Fruit fly (Drosophila melanogaster) whole organism, embryonic: ENCODE data around the gene Glg1.

ENCODE experiments used
- Abd-B ChIP-seq: fragments of 200-800 bp; sonication (Bioruptor generic); optimal IDR thresholded peaks from 2 replicates; lab custom pipeline; 2018; ENCODE audit warnings: missing biosample characterization, mild to moderate bottlenecking, missing genetic modification characterization, moderate library complexity
- Antp ChIP-seq: fragments of 200-800 bp; sonication (Bioruptor generic); optimal IDR thresholded peaks from 3 replicates; lab custom pipeline; 2016; ENCODE audit warnings: missing biosample characterization, missing genetic modification characterization
- CG10543 ChIP-seq: fragments of 200-800 bp; sonication (Bioruptor generic); optimal IDR thresholded peaks from 3 replicates; lab custom pipeline; 2017; ENCODE audit warnings: missing biosample characterization, mild to moderate bottlenecking, missing genetic modification characterization, moderate library complexity
- CG11560 ChIP-seq: fragments of 200-800 bp; sonication (Bioruptor generic); IDR thresholded peaks from 3 replicates; pipeline ENCODE4 v1.3.6; 2022; ENCODE audit warnings: missing biosample characterization, missing genetic modification characterization
- CG11695 ChIP-seq: fragments of 200-800 bp; sonication (Bioruptor generic); IDR thresholded peaks from 3 replicates; pipeline ENCODE4 v1.3.6; 2022; ENCODE audit warnings: missing biosample characterization, missing genetic modification characterization
- CG14860 ChIP-seq: fragments of 200-800 bp; sonication (Bioruptor generic); IDR thresholded peaks from 3 replicates; pipeline ENCODE4 v1.3.6; 2022; ENCODE audit warnings: missing biosample characterization, missing genetic modification characterization; ENCODE audit not compliant: partially characterized antibody
- CG1603 ChIP-seq: fragments of 200-800 bp; sonication (Bioruptor generic); optimal IDR thresholded peaks from 2 replicates; lab custom pipeline; 2019; ENCODE audit warnings: missing biosample characterization, mild to moderate bottlenecking, missing genetic modification characterization, moderate library complexity
- CG17186 ChIP-seq: fragments of 200-800 bp; sonication (Bioruptor generic); optimal IDR thresholded peaks from 3 replicates; lab custom pipeline; 2017; ENCODE audit warnings: missing biosample characterization, missing genetic modification reagents, missing genetic modification characterization
- CG2120 ChIP-seq: fragments of 200-800 bp; sonication (Bioruptor generic); optimal IDR thresholded peaks from 3 replicates; lab custom pipeline; 2016; ENCODE audit warnings: missing biosample characterization, missing genetic modification characterization
- CG3065 ChIP-seq: fragments of 200-800 bp; sonication (Bioruptor generic); optimal IDR thresholded peaks from 2 replicates; lab custom pipeline; 2016; ENCODE audit warnings: missing biosample characterization, missing genetic modification characterization
- CG3163 ChIP-seq: fragments of 200-800 bp; sonication (Bioruptor generic); optimal IDR thresholded peaks from 3 replicates; lab custom pipeline; 2016; ENCODE audit warnings: missing biosample characterization, missing genetic modification characterization
- CG3281 ChIP-seq: fragments of 200-800 bp; sonication (Bioruptor generic); optimal IDR thresholded peaks from 3 replicates; lab custom pipeline; 2017; ENCODE audit warnings: missing biosample characterization, mild to moderate bottlenecking, missing genetic modification characterization
- CG34376 ChIP-seq: fragments of 200-800 bp; sonication (Bioruptor generic); optimal IDR thresholded peaks from 2 replicates; lab custom pipeline; 2018; ENCODE audit warnings: missing biosample characterization, mild to moderate bottlenecking, missing genetic modification characterization
- CG4617 ChIP-seq: fragments of 200-800 bp; sonication (Bioruptor generic); optimal IDR thresholded peaks from 3 replicates; lab custom pipeline; 2016; ENCODE audit warnings: missing biosample characterization, missing genetic modification characterization, borderline replicate concordance
- CG6791 ChIP-seq: fragments of 200-800 bp; sonication (Bioruptor generic); IDR thresholded peaks from 3 replicates; pipeline ENCODE4 v1.3.6; 2022; ENCODE audit warnings: missing biosample characterization, missing genetic modification characterization; ENCODE audit not compliant: partially characterized antibody
- CG8290 ChIP-seq, 3 experiments: fragments of 200-800 bp; sonication (Bioruptor generic); optimal IDR thresholded peaks; 2 replicates each; lab custom pipeline; 2016 to 2019; ENCODE audit warnings: missing biosample characterization in 3 of 3, missing genetic modification characterization in 3 of 3, mild to moderate bottlenecking in 2 of 3, moderate library complexity in 1 of 3
- CG8478 ChIP-seq: fragments of >200 bp; optimal IDR thresholded peaks from 2 replicates; lab custom pipeline; 2018
- CG9817 ChIP-seq: fragments of 200-800 bp; sonication (Bioruptor generic); optimal IDR thresholded peaks from 2 replicates; lab custom pipeline; 2018; ENCODE audit warnings: missing biosample characterization, mild to moderate bottlenecking, missing genetic modification characterization, moderate library complexity
- CG9932 ChIP-seq: fragments of 200-800 bp; sonication (Bioruptor generic); IDR thresholded peaks from 2 replicates; pipeline ENCODE4 v1.3.6; 2022; ENCODE audit warnings: missing biosample characterization, missing genetic modification characterization
- CTCF ChIP-seq: fragments of 200-800 bp; sonication (Bioruptor generic); optimal IDR thresholded peaks from 2 replicates; lab custom pipeline; 2017; ENCODE audit warnings: missing biosample characterization, mild to moderate bottlenecking, missing genetic modification characterization, moderate library complexity
- D ChIP-seq, 2 experiments: fragments of 200-800 bp in 1 of 2; fragments of >200 bp in 1 of 2; sonication (Bioruptor generic) in 1 of 2; optimal IDR thresholded peaks; 2 replicates in 1 of 2; 3 replicates in 1 of 2; lab custom pipeline; 2017; ENCODE audit warnings: mild to moderate bottlenecking in 1 of 2, missing biosample characterization in 1 of 2, missing genetic modification characterization in 1 of 2, missing genetic modification reagents in 1 of 2
- MESR4 ChIP-seq: fragments of 200-800 bp; sonication (Bioruptor generic); optimal IDR thresholded peaks from 2 replicates; lab custom pipeline; 2018; ENCODE audit warnings: missing biosample characterization, mild to moderate bottlenecking, missing genetic modification characterization, moderate library complexity
- NFAT ChIP-seq: fragments of 200-800 bp; sonication (Bioruptor generic); IDR thresholded peaks from 2 replicates; pipeline ENCODE4 v1.3.6; 2022; ENCODE audit warnings: missing biosample characterization, missing genetic modification characterization
- Sox102F ChIP-seq: fragments of 200-800 bp; sonication (Bioruptor generic); optimal IDR thresholded peaks from 2 replicates; lab custom pipeline; 2018; ENCODE audit warnings: missing biosample characterization, mild to moderate bottlenecking, missing genetic modification characterization, moderate library complexity
- Sry-δ ChIP-seq: fragments of 200-800 bp; sonication (Bioruptor generic); optimal IDR thresholded peaks from 2 replicates; lab custom pipeline; 2016; ENCODE audit warnings: missing biosample characterization, missing genetic modification characterization
- YL-1 ChIP-seq: fragments of 200-800 bp; sonication (Bioruptor generic); optimal IDR thresholded peaks from 3 replicates; lab custom pipeline; 2017; ENCODE audit warnings: missing biosample characterization, mild to moderate bottlenecking, missing genetic modification characterization
- ac ChIP-seq: fragments of 200-800 bp; sonication (Bioruptor generic); optimal IDR thresholded peaks from 3 replicates; lab custom pipeline; 2017; ENCODE audit warnings: missing biosample characterization, mild to moderate bottlenecking, missing genetic modification characterization
- ara ChIP-seq: fragments of 200-800 bp; sonication (Bioruptor generic); IDR thresholded peaks from 2 replicates; pipeline ENCODE4 v1.3.6; 2022; ENCODE audit warnings: missing biosample characterization, missing genetic modification characterization
- danr ChIP-seq: fragments of 200-800 bp; sonication (Bioruptor generic); IDR thresholded peaks from 2 replicates; pipeline ENCODE4 v1.3.6; 2022; ENCODE audit warnings: missing biosample characterization, missing genetic modification characterization
- dati ChIP-seq: fragments of 200-800 bp; sonication (Bioruptor generic); IDR thresholded peaks from 2 replicates; pipeline ENCODE4 v1.3.6; 2022; ENCODE audit warnings: missing biosample characterization, missing genetic modification characterization
- dimm ChIP-seq: fragments of 200-800 bp; sonication (Bioruptor generic); IDR thresholded peaks from 2 replicates; pipeline ENCODE4 v1.3.6; 2022; ENCODE audit warnings: missing biosample characterization, missing genetic modification characterization
- dmrt11E ChIP-seq: fragments of 200-800 bp; sonication (Bioruptor generic); optimal IDR thresholded peaks from 3 replicates; lab custom pipeline; 2018; ENCODE audit warnings: missing biosample characterization, mild to moderate bottlenecking, missing genetic modification characterization, moderate library complexity
- gcm2 ChIP-seq: fragments of 200-800 bp; sonication (Bioruptor generic); optimal IDR thresholded peaks from 2 replicates; lab custom pipeline; 2016; ENCODE audit warnings: missing biosample characterization, missing genetic modification characterization
- kay ChIP-seq: fragments of 200-800 bp; sonication (Bioruptor generic); optimal IDR thresholded peaks from 2 replicates; lab custom pipeline; 2016; ENCODE audit warnings: missing biosample characterization, missing genetic modification characterization
- ken ChIP-seq: fragments of 200-800 bp; sonication (Bioruptor generic); IDR thresholded peaks from 3 replicates; pipeline ENCODE4 v1.3.6; 2022; ENCODE audit warnings: missing biosample characterization, missing genetic modification characterization
- kni ChIP-seq: fragments of 200-800 bp; sonication (Bioruptor generic); optimal IDR thresholded peaks from 3 replicates; lab custom pipeline; 2017; ENCODE audit warnings: mild to moderate bottlenecking, missing biosample characterization, missing genetic modification reagents, missing genetic modification characterization
- knrl ChIP-seq: fragments of 200-800 bp; sonication (Bioruptor generic); IDR thresholded peaks from 3 replicates; pipeline ENCODE4 v1.3.6; 2022; ENCODE audit warnings: missing biosample characterization, missing genetic modification characterization; ENCODE audit not compliant: partially characterized antibody
- nom ChIP-seq: fragments of 200-800 bp; sonication (Bioruptor generic); optimal IDR thresholded peaks from 2 replicates; lab custom pipeline; 2017; ENCODE audit warnings: missing biosample characterization, missing genetic modification characterization, mild to moderate bottlenecking, moderate library complexity, missing genetic modification reagents
- odd ChIP-seq: fragments of 200-800 bp; sonication (Bioruptor generic); optimal IDR thresholded peaks from 2 replicates; lab custom pipeline; 2017; ENCODE audit warnings: missing biosample characterization, mild to moderate bottlenecking, missing genetic modification characterization
- phol ChIP-seq: fragments of 200-800 bp; sonication (Bioruptor generic); optimal IDR thresholded peaks from 3 replicates; lab custom pipeline; 2018; ENCODE audit warnings: missing biosample characterization, mild to moderate bottlenecking, missing genetic modification characterization, moderate library complexity
- pzg ChIP-seq: fragments of 200-800 bp; sonication (Bioruptor generic); optimal IDR thresholded peaks from 3 replicates; lab custom pipeline; 2018; ENCODE audit warnings: missing biosample characterization, mild to moderate bottlenecking, missing genetic modification characterization, moderate library complexity
- ro ChIP-seq: fragments of 200-800 bp; sonication (Bioruptor generic); IDR thresholded peaks from 2 replicates; pipeline ENCODE4 v1.3.6; 2022; ENCODE audit warnings: missing biosample characterization, missing genetic modification characterization
- row ChIP-seq: fragments of 200-800 bp; sonication (Bioruptor generic); IDR thresholded peaks from 3 replicates; pipeline ENCODE4 v1.3.6; 2022; ENCODE audit warnings: missing biosample characterization, missing genetic modification characterization
- sens ChIP-seq: fragments of 200-800 bp; sonication (Bioruptor generic); peaks from one replicate; lab custom pipeline; 2016; ENCODE audit warnings: missing biosample characterization, missing genetic modification characterization
- seq ChIP-seq: fragments of 200-800 bp; sonication (Bioruptor generic); IDR thresholded peaks from 2 replicates; pipeline ENCODE4 v1.3.6; 2022; ENCODE audit warnings: missing biosample characterization, missing genetic modification characterization
- stwl ChIP-seq: fragments of 200-800 bp; sonication (Bioruptor generic); optimal IDR thresholded peaks from 3 replicates; lab custom pipeline; 2018; ENCODE audit warnings: missing biosample characterization, mild to moderate bottlenecking, missing genetic modification characterization, moderate library complexity
- tin ChIP-seq: fragments of 200-800 bp; sonication (Bioruptor generic); optimal IDR thresholded peaks from 3 replicates; lab custom pipeline; 2016; ENCODE audit warnings: missing biosample characterization, missing genetic modification characterization
- tll ChIP-seq, 2 experiments: fragments of 200-800 bp in 1 of 2; fragments of >200 bp in 1 of 2; sonication (Bioruptor generic) in 1 of 2; optimal IDR thresholded peaks; 2 replicates each; lab custom pipeline; 2017 to 2019; ENCODE audit warnings: missing biosample characterization in 2 of 2, missing genetic modification characterization in 2 of 2, mild to moderate bottlenecking in 1 of 2, moderate library complexity in 1 of 2
- tx ChIP-seq: fragments of 200-800 bp; sonication (Bioruptor generic); optimal IDR thresholded peaks from 2 replicates; lab custom pipeline; 2016; ENCODE audit warnings: missing biosample characterization, missing genetic modification characterization
- wek ChIP-seq: fragments of 200-800 bp; sonication (Bioruptor generic); optimal IDR thresholded peaks from 3 replicates; lab custom pipeline; 2018; ENCODE audit warnings: missing biosample characterization, mild to moderate bottlenecking, missing genetic modification characterization, moderate library complexity

Glg1 gene

dm6 chr3L:21533270-21533948, 26.1 kb upstream of the Glg1 start, which contains the start of gene Mkrn1 (continued):
- peak; percentile 5 for TF ChIP-seq CG34376
- TF ChIP-seq CG3163 (GFP tag; lab: Kevin White, UChicago), result no peak
- TF ChIP-seq dimm (GFP tag; lab: Robert Waterston, UW), result no peak
- TF ChIP-seq CG11560 (tag; lab: Robert Waterston, UW), result no peak
- TF ChIP-seq YL-1 (GFP tag; lab: Kevin White, UChicago), result peak; percentile 60
- no peak for TF ChIP-seq danr (GFP tag; lab: Robert Waterston, UW)
- TF ChIP-seq ac, result no peak
- TF ChIP-seq dmrt11E, result no peak
- no peak for TF ChIP-seq CG3065
- peak; percentile 96 for TF ChIP-seq CG4617 (GFP tag; lab: Kevin White, UChicago)
- peak; percentile 72 for TF ChIP-seq pzg (GFP tag; lab: Kevin White, UChicago)
- no peak for TF ChIP-seq ara
- TF ChIP-seq CG6791 (GFP tag; lab: Robert Waterston, UW), result peak; percentile 94
- peak; percentile 97 for TF ChIP-seq CG14860
- no peak for TF ChIP-seq Sox102F (GFP tag; lab: Kevin White, UChicago)
- peak; percentile 67 for TF ChIP-seq D (optimal IDR thresholded peaks at IDR 0.05; lab: Kevin White, UChicago)
- TF ChIP-seq D (GFP tag; optimal IDR thresholded peaks at IDR 0.05; lab: Kevin White, UChicago), result no peak
- no peak for TF ChIP-seq odd (GFP tag; lab: Kevin White, UChicago)
- peak; percentile 40 for TF ChIP-seq CG17186 (GFP tag; lab: Kevin White, UChicago)
- no peak for TF ChIP-seq Abd-B (GFP tag; lab: Kevin White, UChicago)
- no peak for TF ChIP-seq tll (GFP tag; optimal IDR thresholded peaks at IDR 0.05; lab: Kevin White, UChicago)
- TF ChIP-seq dati (GFP tag; lab: Robert Waterston, UW), result no peak
- peak; percentile 94 for TF ChIP-seq CG1603 (tag; lab: Kevin White, UChicago)
- no peak for TF ChIP-seq tx (GFP tag; lab: Kevin White, UChicago)
- TF ChIP-seq tin (GFP tag; lab: Kevin White, UChicago), result no peak
- TF ChIP-seq CG10543, result no peak
- no peak for TF ChIP-seq CG2120 (GFP tag; lab: Kevin White, UChicago)
- no peak for TF ChIP-seq NFAT (GFP tag; lab: Robert Waterston, UW)
- TF ChIP-seq Sry-δ, result peak; percentile 46
- no peak for TF ChIP-seq kni
- no peak for TF ChIP-seq CG9932
- peak; percentile 12 for TF ChIP-seq CTCF
- TF ChIP-seq CG11695 (GFP tag; lab: Robert Waterston, UW), result no peak
- TF ChIP-seq gcm2 (GFP tag; lab: Kevin White, UChicago), result no peak
- no peak for TF ChIP-seq seq
- no peak for TF ChIP-seq sens
- no peak for TF ChIP-seq CG3281 (GFP tag; lab: Kevin White, UChicago)
- TF ChIP-seq stwl, result peak; percentile 78
- TF ChIP-seq ro (GFP tag; lab: Robert Waterston, UW), result no peak
- peak; percentile 13 for TF ChIP-seq phol (tag; lab: Kevin White, UChicago)
- TF ChIP-seq wek (GFP tag; lab: Kevin White, UChicago), result peak; percentile 1
- TF ChIP-seq Antp (GFP tag; lab: Kevin White, UChicago), result no peak
- peak; percentile 80 for TF ChIP-seq CG8290 (GFP tag; optimal IDR thresholded peaks at IDR 0.05; lab: Kevin White, UChicago)
- TF ChIP-seq CG8290 (tag; optimal IDR thresholded peaks at IDR 0.05; lab: Kevin White, UChicago), result no peak
- TF ChIP-seq knrl (GFP tag; lab: Robert Waterston, UW), result peak; percentile 58; the same call in 2 of the 3 replicates
- TF ChIP-seq MESR4 (GFP tag; lab: Kevin White, UChicago), result peak; percentile 97
- no peak for TF ChIP-seq CG9817
- TF ChIP-seq nom, result peak; percentile 41
- TF ChIP-seq CG8478 (lab: Kevin White, UChicago), result no peak
- TF ChIP-seq row (GFP tag; lab: Robert Waterston, UW), result peak; percentile 52; the same call in 2 of the 3 replicates
- no peak for TF ChIP-seq ken (GFP tag; lab: Robert Waterston, UW)
- no peak for TF ChIP-seq kay (GFP tag; lab: Kevin White, UChicago)
